Worm (Caenorhabditis elegans): ENCODE data around the gene F17C11.12.

- TF ChIP-seq hlh-30 (tag; optimal IDR thresholded peaks at IDR 0.05; ENCODE audit: insufficient read depth) (peak; percentile 51), lim-6 (tag; optimal IDR thresholded peaks at IDR 0.05) (no peak), pha-4 (tag; optimal IDR thresholded peaks at IDR 0.05) (no peak), unc-42 (tag; optimal IDR thresholded peaks at IDR 0.05) (peak; percentile 29), sdc-2 (tag; optimal IDR thresholded peaks at IDR 0.05) (no peak), syd-9 (tag; optimal IDR thresholded peaks at IDR 0.05) (no peak), ceh-19 (GFP tag; optimal IDR thresholded peaks at IDR 0.05) (no peak), rnt-1 (tag; optimal IDR thresholded peaks at IDR 0.05) (peak; percentile 9), pqm-1 (tag; optimal IDR thresholded peaks at IDR 0.05) (no peak), odd-2 (tag; optimal IDR thresholded peaks at IDR 0.05) (no peak), nhr-232 (tag; optimal IDR thresholded peaks at IDR 0.05) (no peak), nhr-11 (tag; optimal IDR thresholded peaks at IDR 0.05) (no peak)
Measured at ce11 chrV:10951655-10952278, 15.0 kb upstream of the F17C11.12 start, which contains the start of gene F17C11.4.

Data from whole organism, late embryonic.